Worm (Caenorhabditis elegans): ENCODE results near the gene F44F4.10.
A peak's percentile ranks its signal among the peaks of the same experiment; 100 is the strongest.

DNA sequence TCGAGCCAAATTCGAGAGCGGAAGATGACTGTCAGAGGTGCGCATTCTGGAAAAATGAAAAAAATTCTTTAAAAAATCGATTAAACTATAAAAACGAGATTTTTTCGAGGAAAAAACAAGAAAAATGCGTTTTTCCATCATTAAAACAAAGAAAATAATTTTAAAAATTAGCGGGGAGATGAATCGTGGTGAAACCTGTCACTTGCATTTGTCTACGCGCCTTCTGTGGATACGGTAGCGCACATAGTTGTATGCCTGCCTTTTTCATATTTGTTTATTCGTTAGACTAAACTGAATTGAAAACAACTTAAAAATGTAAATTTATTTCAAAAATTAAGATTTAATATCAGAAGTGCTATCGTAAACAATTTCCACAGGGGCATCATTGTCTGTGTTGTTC lies 32.7 kb downstream of the F44F4.10 start, which contains the start of gene egg-3:
- TF ChIP-seq rpc-1 (optimal IDR thresholded peaks at IDR 0.05) = no peak
- no peak for TF ChIP-seq rpc-1 (tag; optimal IDR thresholded peaks at IDR 0.05)
- TF ChIP-seq ceh-91 (GFP tag; IDR thresholded peaks at IDR 0.05) = peak; percentile 74
- TF ChIP-seq nhr-80 (tag; optimal IDR thresholded peaks at IDR 0.05) = no peak
- peak; percentile 82; the same call in 1 of the 2 replicates for TF ChIP-seq D2030.7 (GFP tag; IDR thresholded peaks at IDR 0.05)
- no peak for TF ChIP-seq ztf-22 (GFP tag; optimal IDR thresholded peaks at IDR 0.05)
- TF ChIP-seq sea-2 (GFP tag; IDR thresholded peaks at IDR 0.05) = no peak
- TF ChIP-seq B0035.1 (tag; optimal IDR thresholded peaks at IDR 0.05) = no peak
- TF ChIP-seq ztf-26 (tag; optimal IDR thresholded peaks at IDR 0.05) = no peak
- TF ChIP-seq madf-8 (GFP tag; conservative IDR thresholded peaks at IDR 0.05) = peak; percentile 95
